Worm (Caenorhabditis elegans) whole organism, young adult: ENCODE measurements around the gene nlp-50.

ENCODE experiments used
- B0261.1 ChIP-seq: sonication (generic microtip); optimal IDR thresholded peaks from 2 replicates; lab custom pipeline; 2016; ENCODE audit warnings: mild to moderate bottlenecking, missing genetic modification characterization, moderate library complexity, missing compliant biosample characterization
- F22D6.2 ChIP-seq: sonication (generic microtip); optimal IDR thresholded peaks from 2 replicates; lab custom pipeline; 2016; ENCODE audit warnings: mild to moderate bottlenecking, missing genetic modification characterization, missing compliant biosample characterization
- F33H1.4 ChIP-seq: fragments of 200-800 bp; sonication (Bioruptor generic); IDR thresholded peaks from 2 replicates; pipeline ENCODE4 v1.3.6; 2022; ENCODE audit warnings: missing genetic modification reagents, missing genetic modification characterization, missing compliant biosample characterization
- F37B4.10 ChIP-seq: fragments of 200-800 bp; sonication (Bioruptor generic); IDR thresholded peaks from 2 replicates; pipeline ENCODE4 v1.3.6; 2022; ENCODE audit warnings: missing genetic modification characterization, missing compliant biosample characterization
- F52B5.7 ChIP-seq: sonication (generic microtip); optimal IDR thresholded peaks from 2 replicates; lab custom pipeline; 2016; ENCODE audit warnings: mild to moderate bottlenecking, missing genetic modification characterization, missing compliant biosample characterization
- K11D2.4 ChIP-seq: fragments of 200-800 bp; sonication (Bioruptor generic); IDR thresholded peaks from 2 replicates; pipeline ENCODE4 v1.3.6; 2022; ENCODE audit warnings: missing genetic modification reagents, missing genetic modification characterization, missing compliant biosample characterization
- T07F8.4 ChIP-seq: sonication (generic microtip); optimal IDR thresholded peaks from 2 replicates; lab custom pipeline; 2016; ENCODE audit warnings: mild to moderate bottlenecking, missing genetic modification characterization, moderate library complexity, missing compliant biosample characterization
- Y53F4B.3 ChIP-seq: fragments of 200-800 bp; sonication (Bioruptor generic); IDR thresholded peaks from 2 replicates; pipeline ENCODE4 v1.3.6; 2022; ENCODE audit warnings: missing genetic modification reagents, missing genetic modification characterization, missing compliant biosample characterization
- Y79H2A.3 ChIP-seq: fragments of 200-800 bp; sonication (Bioruptor generic); conservative IDR thresholded peaks from 2 replicates; pipeline ENCODE4 v1.3.6; 2022; ENCODE audit warnings: missing genetic modification reagents, missing genetic modification characterization, missing compliant biosample characterization
- atf-7 ChIP-seq: sonication (generic microtip); optimal IDR thresholded peaks from 2 replicates; lab custom pipeline; 2017; ENCODE audit warnings: mild to moderate bottlenecking, missing genetic modification characterization, missing compliant biosample characterization
- athp-1 ChIP-seq: sonication (generic microtip); optimal IDR thresholded peaks from 2 replicates; lab custom pipeline; 2017; ENCODE audit warnings: mild to moderate bottlenecking, missing genetic modification characterization, missing compliant biosample characterization
- bed-2 ChIP-seq: fragments of 200-800 bp; sonication (Bioruptor generic); IDR thresholded peaks from 2 replicates; pipeline ENCODE4 v1.3.6; 2022; ENCODE audit warnings: missing genetic modification reagents, missing genetic modification characterization, missing compliant biosample characterization
- ceh-91 ChIP-seq: fragments of 200-800 bp; sonication (Bioruptor generic); IDR thresholded peaks from 2 replicates; pipeline ENCODE4 v1.3.6; 2022; ENCODE audit warnings: missing genetic modification reagents, missing genetic modification characterization, missing compliant biosample characterization
- die-1 ChIP-seq: sonication (generic microtip); optimal IDR thresholded peaks from 2 replicates; lab custom pipeline; 2016; ENCODE audit warnings: missing genotype, mild to moderate bottlenecking, missing genetic modification characterization, missing compliant biosample characterization
- hmg-1.2 ChIP-seq: fragments of 200-800 bp; sonication (Bioruptor generic); IDR thresholded peaks from 2 replicates; pipeline ENCODE4 v1.3.6; 2022; ENCODE audit warnings: missing genetic modification reagents, missing genetic modification characterization, missing compliant biosample characterization
- hmg-20 ChIP-seq: fragments of 200-800 bp; sonication (Bioruptor generic); IDR thresholded peaks from 2 replicates; pipeline ENCODE4 v1.3.6; 2022; ENCODE audit warnings: missing genetic modification reagents, missing genetic modification characterization, missing compliant biosample characterization
- hsf-1 ChIP-seq: fragments of 200-800 bp; sonication (Bioruptor generic); IDR thresholded peaks from 2 replicates; pipeline ENCODE4 v1.3.6; 2022; ENCODE audit warnings: missing genetic modification reagents, missing genetic modification characterization, missing compliant biosample characterization
- lag-1 ChIP-seq: fragments of 200-800 bp; sonication (Bioruptor generic); IDR thresholded peaks from 2 replicates; pipeline ENCODE4 v1.3.6; 2022; ENCODE audit warnings: missing genetic modification reagents, missing genetic modification characterization, missing compliant biosample characterization
- let-526 ChIP-seq: fragments of 200-800 bp; sonication (Bioruptor generic); IDR thresholded peaks from 2 replicates; pipeline ENCODE4 v1.3.6; 2022; ENCODE audit warnings: missing genetic modification reagents, missing genetic modification characterization, missing compliant biosample characterization
- let-607 ChIP-seq, 2 experiments: fragments of 200-800 bp in 1 of 2; sonication (Bioruptor generic) in 1 of 2; sonication (generic microtip) in 1 of 2; optimal IDR thresholded peaks; 2 replicates each; lab custom pipeline; 2016 to 2018; ENCODE audit warnings: mild to moderate bottlenecking in 2 of 2, missing compliant biosample characterization in 2 of 2, missing genetic modification characterization in 2 of 2, moderate library complexity in 2 of 2, missing genotype in 1 of 2
- lin-26 ChIP-seq: fragments of 200-800 bp; sonication (Bioruptor generic); IDR thresholded peaks from 2 replicates; pipeline ENCODE4 v1.3.6; 2022; ENCODE audit warnings: missing genetic modification reagents, missing genetic modification characterization, missing compliant biosample characterization
- lin-54 ChIP-seq: fragments of 200-800 bp; sonication (Bioruptor generic); optimal IDR thresholded peaks from 2 replicates; lab custom pipeline; 2018; ENCODE audit warnings: mild to moderate bottlenecking, missing genetic modification characterization, missing compliant biosample characterization
- lsl-1 ChIP-seq: fragments of 200-800 bp; sonication (Bioruptor generic); optimal IDR thresholded peaks from 2 replicates; lab custom pipeline; 2018; ENCODE audit warnings: mild to moderate bottlenecking, missing genetic modification characterization, moderate library complexity, missing compliant biosample characterization
- madf-8 ChIP-seq: fragments of 200-800 bp; sonication (Bioruptor generic); conservative IDR thresholded peaks from 2 replicates; pipeline ENCODE4 v1.3.6; 2022; ENCODE audit warnings: missing genetic modification reagents, missing genetic modification characterization, missing compliant biosample characterization
- nfya-2 ChIP-seq: fragments of 200-800 bp; sonication (Bioruptor generic); IDR thresholded peaks from 2 replicates; pipeline ENCODE4 v1.3.6; 2022; ENCODE audit warnings: missing genetic modification reagents, missing genetic modification characterization, missing compliant biosample characterization
- nhr-120 ChIP-seq: fragments of 200-800 bp; sonication (Bioruptor generic); IDR thresholded peaks from 2 replicates; pipeline ENCODE4 v1.3.6; 2022; ENCODE audit warnings: missing genetic modification characterization, missing compliant biosample characterization
- nhr-27 ChIP-seq: fragments of 200-800 bp; sonication (Bioruptor generic); optimal IDR thresholded peaks from 2 replicates; lab custom pipeline; 2018; ENCODE audit warnings: mild to moderate bottlenecking, missing genetic modification characterization, moderate library complexity, missing compliant biosample characterization
- nhr-80 ChIP-seq: sonication (generic microtip); optimal IDR thresholded peaks from 2 replicates; lab custom pipeline; 2016; ENCODE audit warnings: missing genetic modification characterization, missing compliant biosample characterization
- rpc-1 ChIP-seq, 2 experiments: fragments of 150-350 bp in 1 of 2; sonication (generic microtip) in 1 of 2; optimal IDR thresholded peaks; 2 replicates each; lab custom pipeline; 2014 to 2018; ENCODE audit warnings: missing biosample characterization in 1 of 2, missing genetic modification characterization in 1 of 2, missing genetic modification reagents in 1 of 2, missing genotype in 1 of 2
- sdz-38 ChIP-seq: sonication (generic microtip); optimal IDR thresholded peaks from 2 replicates; lab custom pipeline; 2016; ENCODE audit warnings: missing genotype, missing genetic modification characterization, missing compliant biosample characterization
- snpc-1.1 ChIP-seq: sonication (generic microtip); optimal IDR thresholded peaks from 2 replicates; lab custom pipeline; 2017; ENCODE audit warnings: missing genetic modification characterization, mild to moderate bottlenecking, missing compliant biosample characterization, antibody characterized with exemption, moderate library complexity, missing genotype, missing genetic modification reagents; ENCODE audit not compliant: insufficient read depth
- snpc-4 ChIP-seq, 5 experiments: fragments of 150-350 bp in 1 of 5; sonication (generic microtip) in 4 of 5; optimal IDR thresholded peaks; 2 replicates each; lab custom pipeline; 2014 to 2018; ENCODE audit warnings: missing genetic modification characterization in 5 of 5, missing biosample characterization in 3 of 5, antibody characterized with exemption in 2 of 5, mild to moderate bottlenecking in 2 of 5, missing compliant biosample characterization in 2 of 5, missing genotype in 2 of 5, moderate library complexity in 2 of 5, missing genetic modification reagents in 1 of 5
- tbp1 ChIP-seq: fragments of 200-800 bp; sonication (Bioruptor generic); optimal IDR thresholded peaks from 2 replicates; lab custom pipeline; 2018; ENCODE audit warnings: mild to moderate bottlenecking, missing genetic modification characterization, missing compliant biosample characterization
- unc-62 ChIP-seq: fragments of 150-350 bp; optimal IDR thresholded peaks from 2 replicates; lab custom pipeline; 2014; ENCODE audit warnings: missing biosample characterization, missing genetic modification reagents, missing genetic modification characterization
- zim-3 ChIP-seq: sonication (generic microtip); optimal IDR thresholded peaks from 2 replicates; lab custom pipeline; 2017; ENCODE audit warnings: mild to moderate bottlenecking, missing genetic modification characterization, moderate library complexity, missing compliant biosample characterization

nlp-50 gene

ce11 chrII:6788672-6789298, 24.0 kb downstream of the nlp-50 start, which contains the start of gene T13C2.3:
Gene T13C2.3, plus strand, starts transcription at chrII:6789248.
- peak; percentile 34 for TF ChIP-seq hmg-1.2 (GFP tag; lab: Robert Waterston, UW)
- no peak for TF ChIP-seq F52B5.7
- TF ChIP-seq ceh-91, result no peak

- TF ChIP-seq F37B4.10 (GFP tag; lab: Robert Waterston, UW) (no peak), athp-1 (no peak), hsf-1 (no peak), snpc-1.1 (tag; lab: Kevin White, UChicago) (no peak), zim-3 (tag; lab: Kevin White, UChicago) (no peak), nfya-2 (GFP tag; lab: Robert Waterston, UW) (no peak), lag-1 (GFP tag; lab: Robert Waterston, UW) (no peak), atf-7 (tag; lab: Kevin White, UChicago) (no peak), nhr-27 (no peak), K11D2.4 (no peak), sdz-38 (tag; lab: Kevin White, UChicago) (no peak), lin-54 (GFP tag; lab: Kevin White, UChicago) (no peak), die-1 (tag; lab: Kevin White, UChicago) (no peak), T07F8.4 (tag; lab: Kevin White, UChicago) (no peak), bed-2 (GFP tag; lab: Robert Waterston, UW) (no peak), let-526 (GFP tag; lab: Robert Waterston, UW) (no peak), unc-62 (GFP tag; lab: Kevin White, UChicago) (no peak), lsl-1 (GFP tag; lab: Kevin White, UChicago) (no peak)
Measured at ce11 chrII:6791891-6792290, 27.1 kb downstream of the nlp-50 start, which contains the start of gene T13C2.2. Gene T13C2.2, plus strand, starts transcription at chrII:6792191.

DNA sequence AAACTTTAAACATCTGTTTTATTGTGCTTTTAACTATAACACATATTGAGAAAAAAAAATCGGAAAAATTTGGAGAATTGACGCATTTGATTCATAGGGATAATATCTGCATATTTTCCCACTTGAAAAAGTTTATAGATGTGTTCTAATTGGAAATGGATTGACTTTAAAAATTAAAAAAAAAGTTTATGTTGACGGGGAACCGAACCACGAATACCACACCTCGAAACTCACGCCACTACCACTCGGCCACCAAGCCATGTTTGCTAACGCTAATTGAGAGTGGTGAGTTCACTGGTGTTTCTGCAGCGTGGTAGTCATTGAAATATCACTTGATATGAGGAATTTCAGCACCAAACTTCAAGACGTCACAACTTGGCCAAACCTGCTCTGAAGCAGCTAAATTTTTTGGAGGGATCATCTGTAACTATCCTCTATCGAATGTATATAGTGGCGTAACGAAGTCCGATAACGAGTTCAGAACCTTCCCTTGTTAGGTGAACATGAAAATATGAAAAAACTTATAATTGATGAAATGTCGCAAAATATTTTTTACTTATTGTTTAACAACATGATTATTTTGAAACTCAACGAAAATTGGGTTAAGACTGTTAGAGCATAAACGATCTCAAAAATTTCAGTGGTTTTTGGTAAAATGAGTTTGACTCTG, 33.1 kb downstream of the nlp-50 start:
- TF ChIP-seq B0261.1 (tag; lab: Kevin White, UChicago) (peak; percentile 60), rpc-1 (optimal IDR thresholded peaks at IDR 0.05; lab: Kevin White, UChicago) (peak; percentile 22), rpc-1 (tag; optimal IDR thresholded peaks at IDR 0.05; lab: Kevin White, UChicago) (peak; percentile 55), hmg-1.2 (GFP tag; lab: Robert Waterston, UW) (peak; percentile 25; the same call in 1 of the 2 replicates), tbp1 (GFP tag; lab: Kevin White, UChicago) (peak; percentile 81), lin-26 (GFP tag; lab: Robert Waterston, UW) (peak; percentile 73; the same call in 1 of the 2 replicates)

DNA sequence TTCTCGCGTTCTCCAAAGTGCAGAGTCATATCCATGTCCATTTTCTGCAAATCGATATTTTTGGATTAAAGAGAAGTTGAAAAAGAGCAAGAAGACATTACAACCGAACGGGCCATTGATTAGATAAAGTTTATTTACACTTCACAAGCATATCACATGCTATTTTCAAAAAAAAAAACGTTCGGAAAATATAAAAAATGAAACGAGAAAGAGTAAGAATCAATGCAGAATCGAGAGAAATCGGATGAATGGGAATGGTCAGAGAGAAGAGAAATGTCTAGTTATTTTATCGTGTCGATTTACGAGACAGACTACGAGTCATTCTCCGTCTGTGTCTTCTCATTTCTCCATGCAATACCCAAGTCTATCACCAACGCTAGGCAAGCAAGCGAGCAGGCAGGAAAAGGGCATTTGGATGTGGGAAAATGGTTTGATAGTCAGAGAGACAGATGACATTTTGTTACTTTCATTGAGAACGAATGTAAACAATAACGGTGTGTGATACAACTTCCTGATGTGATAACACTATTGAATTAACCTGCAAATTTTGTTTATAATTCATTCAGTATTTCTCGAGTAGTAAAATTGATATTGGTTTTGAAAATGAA, 35.4 kb downstream of the nlp-50 start, which contains the start of gene F31E8.4:
Gene F31E8.4 (minus strand): TSS at position 51 of the 608 bp plus-strand sequence.
- TF ChIP-seq nhr-80 (tag; lab: Kevin White, UChicago) (peak; percentile 83), hmg-20 (no peak), F22D6.2 (tag; lab: Kevin White, UChicago) (no peak), Y79H2A.3 (GFP tag; lab: Robert Waterston, UW) (no peak), hmg-1.2 (GFP tag; lab: Robert Waterston, UW) (peak; percentile 46; the same call in 1 of the 2 replicates), F33H1.4 (GFP tag; lab: Robert Waterston, UW) (no peak), die-1 (tag; lab: Kevin White, UChicago) (no peak), nhr-120 (no peak), let-607 (tag; optimal IDR thresholded peaks at IDR 0.05; lab: Kevin White, UChicago) (no peak), snpc-4 (GFP tag; optimal IDR thresholded peaks at IDR 0.05; lab: Kevin White, UChicago) (no peak), snpc-4 (tag; optimal IDR thresholded peaks at IDR 0.05; lab: Kevin White, UChicago) (no peak), madf-8 (no peak), Y53F4B.3 (GFP tag; lab: Robert Waterston, UW) (no peak)
